Worm (Caenorhabditis elegans) whole organism, late embryonic: Measurements from ENCODE around the gene R05G9R.1.
A peak's percentile ranks its signal among the peaks of the same experiment; 100 is the strongest.

Experiments
- C08G9.2 ChIP-seq: sonication (generic microtip); optimal IDR thresholded peaks from 2 replicates; lab custom pipeline; 2016; ENCODE audit warnings: mild to moderate bottlenecking, missing genetic modification characterization, moderate library complexity, missing compliant biosample characterization
- C38D4.7 ChIP-seq: fragments of 200-800 bp; sonication (Bioruptor generic); optimal IDR thresholded peaks from 2 replicates; lab custom pipeline; 2018; ENCODE audit warnings: mild to moderate bottlenecking, missing genetic modification characterization, moderate library complexity, missing compliant biosample characterization
- K09A11.1 ChIP-seq: sonication (generic microtip); optimal IDR thresholded peaks from 2 replicates; lab custom pipeline; 2017; ENCODE audit warnings: antibody characterized with exemption, mild to moderate bottlenecking, missing genetic modification characterization, missing compliant biosample characterization; ENCODE audit not compliant: insufficient read depth
- T23F11.4 ChIP-seq: fragments of 200-800 bp; sonication (Bioruptor generic); optimal IDR thresholded peaks from 2 replicates; lab custom pipeline; 2018; ENCODE audit warnings: mild to moderate bottlenecking, missing genetic modification characterization, missing compliant biosample characterization
- Y22D7AL.16 ChIP-seq: sonication (generic microtip); optimal IDR thresholded peaks from 2 replicates; lab custom pipeline; 2016; ENCODE audit warnings: missing genetic modification characterization, missing compliant biosample characterization
- ama-1 ChIP-seq: fragments of 150-350 bp; optimal IDR thresholded peaks from 2 replicates; lab custom pipeline; 2014
- ceh-18 ChIP-seq: sonication (generic microtip); optimal IDR thresholded peaks from 2 replicates; lab custom pipeline; 2016; ENCODE audit warnings: missing genetic modification characterization, missing compliant biosample characterization
- ceh-19 ChIP-seq: fragments of 200-800 bp; sonication (Bioruptor generic); optimal IDR thresholded peaks from 2 replicates; lab custom pipeline; 2018; ENCODE audit warnings: mild to moderate bottlenecking, missing genetic modification characterization, missing compliant biosample characterization
- ceh-2 ChIP-seq: sonication (generic microtip); optimal IDR thresholded peaks from 2 replicates; lab custom pipeline; 2016; ENCODE audit warnings: missing genotype, missing genetic modification characterization, missing compliant biosample characterization
- ceh-22 ChIP-seq: sonication (generic microtip); optimal IDR thresholded peaks from 2 replicates; lab custom pipeline; 2017; ENCODE audit warnings: missing biosample characterization, missing genetic modification characterization
- ceh-24 ChIP-seq: sonication (generic microtip); optimal IDR thresholded peaks from 2 replicates; lab custom pipeline; 2016; ENCODE audit warnings: mild to moderate bottlenecking, missing genetic modification characterization, missing compliant biosample characterization
- ceh-30 ChIP-seq: fragments of 150-350 bp; optimal IDR thresholded peaks from 2 replicates; lab custom pipeline; 2014; ENCODE audit warnings: missing biosample characterization, missing genetic modification characterization
- ceh-31 ChIP-seq: sonication (generic microtip); optimal IDR thresholded peaks from 2 replicates; lab custom pipeline; 2016; ENCODE audit warnings: missing genetic modification characterization, missing compliant biosample characterization
- ceh-34 ChIP-seq: sonication (generic microtip); optimal IDR thresholded peaks from 2 replicates; lab custom pipeline; 2016; ENCODE audit warnings: mild to moderate bottlenecking, missing genetic modification characterization, missing compliant biosample characterization
- ceh-45 ChIP-seq: fragments of 200-800 bp; sonication (Bioruptor generic); IDR thresholded peaks from 2 replicates; pipeline ENCODE4 v1.3.6; 2022; ENCODE audit warnings: missing genetic modification reagents, missing genetic modification characterization, missing compliant biosample characterization
- ceh-48 ChIP-seq: sonication (generic microtip); optimal IDR thresholded peaks from 2 replicates; lab custom pipeline; 2016; ENCODE audit warnings: missing genetic modification characterization, inconsistent platforms, missing compliant biosample characterization
- ceh-6 ChIP-seq: fragments of 200-800 bp; sonication (Bioruptor generic); optimal IDR thresholded peaks from 2 replicates; lab custom pipeline; 2018; ENCODE audit warnings: mild to moderate bottlenecking, missing genetic modification characterization, missing compliant biosample characterization
- ceh-9 ChIP-seq: sonication (generic microtip); optimal IDR thresholded peaks from 2 replicates; lab custom pipeline; 2016; ENCODE audit warnings: mild to moderate bottlenecking, missing genetic modification characterization, inconsistent platforms, missing compliant biosample characterization
- dve-1 ChIP-seq: sonication (generic microtip); optimal IDR thresholded peaks from 2 replicates; lab custom pipeline; 2017; ENCODE audit warnings: antibody characterized with exemption, mild to moderate bottlenecking, missing genetic modification characterization, missing compliant biosample characterization
- elt-2 ChIP-seq: sonication (generic microtip); optimal IDR thresholded peaks from 2 replicates; lab custom pipeline; 2016; ENCODE audit warnings: missing genetic modification reagents, missing genetic modification characterization, missing compliant biosample characterization
- ets-4 ChIP-seq: sonication (generic microtip); optimal IDR thresholded peaks from 2 replicates; lab custom pipeline; 2016; ENCODE audit warnings: missing genetic modification characterization, missing compliant biosample characterization
- eyg-1 ChIP-seq: sonication (generic microtip); optimal IDR thresholded peaks from 2 replicates; lab custom pipeline; 2016; ENCODE audit warnings: missing genotype, missing genetic modification characterization, missing compliant biosample characterization
- fax-1 ChIP-seq: sonication (generic microtip); optimal IDR thresholded peaks from 2 replicates; lab custom pipeline; 2016; ENCODE audit warnings: missing genotype, missing genetic modification characterization, missing compliant biosample characterization
- fkh-10 ChIP-seq: fragments of 150-350 bp; optimal IDR thresholded peaks from 2 replicates; lab custom pipeline; 2014; ENCODE audit warnings: missing biosample characterization, missing genetic modification reagents, missing genetic modification characterization
- hlh-13 ChIP-seq: fragments of 200-800 bp; sonication (Bioruptor generic); optimal IDR thresholded peaks from 2 replicates; lab custom pipeline; 2018; ENCODE audit warnings: mild to moderate bottlenecking, missing genetic modification characterization, missing compliant biosample characterization
- hlh-15 ChIP-seq: sonication (generic microtip); optimal IDR thresholded peaks from 2 replicates; lab custom pipeline; 2016; ENCODE audit warnings: missing genetic modification characterization, missing compliant biosample characterization
- hlh-8 ChIP-seq: sonication (generic microtip); optimal IDR thresholded peaks from 2 replicates; lab custom pipeline; 2016; ENCODE audit warnings: missing genotype, missing genetic modification characterization, missing compliant biosample characterization
- madf-2 ChIP-seq: sonication (generic microtip); optimal IDR thresholded peaks from 2 replicates; lab custom pipeline; 2017; ENCODE audit warnings: missing genetic modification characterization, missing compliant biosample characterization
- nfya-1 ChIP-seq: sonication (generic microtip); optimal IDR thresholded peaks from 2 replicates; lab custom pipeline; 2017; ENCODE audit warnings: missing genetic modification characterization, mild to moderate bottlenecking, missing compliant biosample characterization, antibody characterized with exemption, moderate library complexity
- nhr-11 ChIP-seq: fragments of 150-350 bp; optimal IDR thresholded peaks from 2 replicates; lab custom pipeline; 2014; ENCODE audit warnings: missing biosample characterization, missing genetic modification characterization
- nhr-232 ChIP-seq: sonication (generic microtip); optimal IDR thresholded peaks from 2 replicates; lab custom pipeline; 2016; ENCODE audit warnings: missing genetic modification characterization, missing compliant biosample characterization
- odd-2 ChIP-seq: sonication (generic microtip); optimal IDR thresholded peaks from 2 replicates; lab custom pipeline; 2017; ENCODE audit warnings: antibody characterized with exemption, mild to moderate bottlenecking, missing genetic modification characterization, missing compliant biosample characterization
- pag-3 ChIP-seq: sonication (generic microtip); optimal IDR thresholded peaks from 2 replicates; lab custom pipeline; 2016; ENCODE audit warnings: missing compliant biosample characterization, missing genetic modification characterization, borderline replicate concordance
- pax-1 ChIP-seq: fragments of 150-350 bp; optimal IDR thresholded peaks from 2 replicates; lab custom pipeline; 2014; ENCODE audit warnings: missing biosample characterization, missing genetic modification characterization
- pha-2 ChIP-seq: sonication (generic microtip); optimal IDR thresholded peaks from 2 replicates; lab custom pipeline; 2017; ENCODE audit warnings: mild to moderate bottlenecking, missing genetic modification characterization, missing compliant biosample characterization
- pqm-1 ChIP-seq: sonication (generic microtip); optimal IDR thresholded peaks from 2 replicates; lab custom pipeline; 2016; ENCODE audit warnings: missing genetic modification characterization, missing compliant biosample characterization
- ref-2 ChIP-seq: sonication (generic microtip); optimal IDR thresholded peaks from 2 replicates; lab custom pipeline; 2016; ENCODE audit warnings: missing genetic modification characterization, missing compliant biosample characterization
- rnt-1 ChIP-seq: sonication (generic microtip); optimal IDR thresholded peaks from 2 replicates; lab custom pipeline; 2016; ENCODE audit warnings: missing genetic modification characterization, missing compliant biosample characterization
- syd-9 ChIP-seq: sonication (generic microtip); optimal IDR thresholded peaks from 2 replicates; lab custom pipeline; 2016; ENCODE audit warnings: mild to moderate bottlenecking, missing genetic modification characterization, moderate library complexity, missing compliant biosample characterization
- tbx-7 ChIP-seq: sonication (generic microtip); optimal IDR thresholded peaks from 2 replicates; lab custom pipeline; 2016; ENCODE audit warnings: missing genotype, missing genetic modification characterization, missing compliant biosample characterization
- ttx-3 ChIP-seq: sonication (generic microtip); optimal IDR thresholded peaks from 2 replicates; lab custom pipeline; 2016; ENCODE audit warnings: missing genetic modification reagents, missing genetic modification characterization, missing compliant biosample characterization
- unc-42 ChIP-seq: sonication (generic microtip); optimal IDR thresholded peaks from 2 replicates; lab custom pipeline; 2016; ENCODE audit warnings: missing genotype, missing genetic modification characterization, missing compliant biosample characterization
- unc-55 ChIP-seq: sonication (generic microtip); optimal IDR thresholded peaks from 2 replicates; lab custom pipeline; 2017; ENCODE audit warnings: missing biosample characterization, missing genetic modification reagents, missing genetic modification characterization
- unc-86 ChIP-seq: sonication (generic microtip); optimal IDR thresholded peaks from 2 replicates; lab custom pipeline; 2016; ENCODE audit warnings: missing genetic modification characterization, missing compliant biosample characterization
- zip-5 ChIP-seq: sonication (generic microtip); optimal IDR thresholded peaks from 2 replicates; lab custom pipeline; 2016; ENCODE audit warnings: missing genetic modification characterization, missing compliant biosample characterization

Gene R05G9R.1

ce11 chrII:6496496-6496895 lies 17.3 kb downstream of the R05G9R.1 start:
- no peak for TF ChIP-seq tbx-7 (tag; lab: Kevin White, UChicago)
- no peak for TF ChIP-seq ceh-31
- TF ChIP-seq ceh-2 (tag; lab: Kevin White, UChicago), result no peak

ce11 chrII:6493709-6494326 lies 20.0 kb downstream of the R05G9R.1 start:
- TF ChIP-seq hlh-15 (tag; lab: Kevin White, UChicago) (no peak), madf-2 (tag; lab: Kevin White, UChicago) (no peak), dve-1 (no peak), hlh-8 (tag; lab: Kevin White, UChicago) (no peak), pqm-1 (no peak), ama-1 (lab: Kevin White, UChicago) (no peak), nhr-232 (tag; lab: Kevin White, UChicago) (no peak), ceh-34 (no peak), ceh-9 (tag; lab: Kevin White, UChicago) (no peak), Y22D7AL.16 (no peak), pha-2 (tag; lab: Kevin White, UChicago) (no peak), K09A11.1 (tag; lab: Kevin White, UChicago) (no peak)

- TF ChIP-seq zip-5 (no peak), unc-42 (tag; lab: Kevin White, UChicago) (peak; percentile 84)
Observed at ce11 chrII:6493139-6493538, 20.7 kb downstream of the R05G9R.1 start.

DNA sequence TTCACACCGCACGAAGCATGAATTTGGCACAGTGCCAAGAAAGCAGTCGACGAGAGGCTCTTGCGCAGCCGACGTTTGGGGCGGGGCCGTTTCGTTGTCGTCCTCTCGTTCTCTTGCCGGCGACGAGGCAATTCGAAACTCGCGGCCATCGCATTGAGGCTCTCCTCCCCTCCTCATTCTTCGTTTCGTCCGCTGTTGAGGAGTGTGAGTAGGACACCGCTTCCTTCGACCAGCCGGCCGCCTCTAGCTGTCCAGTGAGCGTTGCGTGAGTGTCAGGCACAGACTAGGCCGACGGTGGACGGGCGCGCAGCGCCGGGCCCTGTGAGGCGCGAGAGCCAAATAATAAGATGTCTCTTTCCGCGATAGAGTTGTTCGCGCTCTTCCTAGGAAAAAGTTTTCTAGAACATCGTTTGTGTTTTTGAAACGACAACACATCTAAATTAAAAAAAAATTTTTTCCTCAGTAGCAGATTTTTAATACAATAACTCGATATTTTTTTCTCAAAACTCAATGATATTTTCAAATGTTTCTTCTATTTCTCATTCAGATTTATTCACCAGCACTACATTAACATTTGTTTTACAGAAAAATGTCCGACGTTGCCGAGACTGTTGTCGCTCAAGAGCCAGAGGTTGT lies 21.9 kb downstream of the R05G9R.1 start, which contains the start of the genes T28D9.11 and T28D9.1:
Gene T28D9.11, minus strand, starts transcription at position 177 of the 636 bp plus-strand sequence.
Gene T28D9.1, plus strand, starts transcription at position 586 of the 636 bp plus-strand sequence.
- TF ChIP-seq unc-86, result no peak
- TF ChIP-seq nfya-1 (tag; lab: Kevin White, UChicago), result peak; percentile 64
- TF ChIP-seq ceh-31, result peak; percentile 80
- peak; percentile 61 for TF ChIP-seq syd-9 (tag; lab: Kevin White, UChicago)
- TF ChIP-seq ttx-3, result no peak
- TF ChIP-seq Y22D7AL.16, result no peak
- peak; percentile 49 for TF ChIP-seq C08G9.2
- peak; percentile 59 for TF ChIP-seq unc-55 (GFP tag; lab: Kevin White, UChicago)
- TF ChIP-seq ceh-18, result peak; percentile 27
- TF ChIP-seq T23F11.4 (GFP tag; lab: Kevin White, UChicago), result peak; percentile 38
- no peak for TF ChIP-seq pag-3
- no peak for TF ChIP-seq rnt-1 (tag; lab: Kevin White, UChicago)
- TF ChIP-seq nhr-232 (tag; lab: Kevin White, UChicago), result no peak
- TF ChIP-seq pax-1 (tag; lab: Kevin White, UChicago), result no peak
- no peak for TF ChIP-seq ceh-24 (tag; lab: Kevin White, UChicago)
- no peak for TF ChIP-seq pqm-1
- TF ChIP-seq ceh-30 (tag; lab: Kevin White, UChicago), result no peak
- TF ChIP-seq odd-2 (tag; lab: Kevin White, UChicago), result no peak
- peak; percentile 71 for TF ChIP-seq ceh-19
- TF ChIP-seq fkh-10 (GFP tag; lab: Kevin White, UChicago), result peak; percentile 10
- peak; percentile 32 for TF ChIP-seq fax-1 (tag; lab: Kevin White, UChicago)
- no peak for TF ChIP-seq nhr-11
- no peak for TF ChIP-seq elt-2 (tag; lab: Kevin White, UChicago)
- no peak for TF ChIP-seq pha-2 (tag; lab: Kevin White, UChicago)
- TF ChIP-seq hlh-15 (tag; lab: Kevin White, UChicago), result no peak
- peak; percentile 31 for TF ChIP-seq ceh-6 (GFP tag; lab: Kevin White, UChicago)
- TF ChIP-seq ceh-22 (tag; lab: Kevin White, UChicago), result peak; percentile 19
- no peak for TF ChIP-seq ama-1 (lab: Kevin White, UChicago)
- peak; percentile 7 for TF ChIP-seq eyg-1 (tag; lab: Kevin White, UChicago)
- TF ChIP-seq C38D4.7 (GFP tag; lab: Kevin White, UChicago), result peak; percentile 44
- no peak for TF ChIP-seq ceh-48 (tag; lab: Kevin White, UChicago)
- no peak for TF ChIP-seq hlh-13 (GFP tag; lab: Kevin White, UChicago)
- no peak for TF ChIP-seq ceh-45 (GFP tag; lab: Robert Waterston, UW)
- TF ChIP-seq ceh-9 (tag; lab: Kevin White, UChicago), result no peak
- TF ChIP-seq ets-4 (tag; lab: Kevin White, UChicago), result peak; percentile 27
- TF ChIP-seq ceh-2 (tag; lab: Kevin White, UChicago), result peak; percentile 28
- peak; percentile 41 for TF ChIP-seq ref-2 (tag; lab: Kevin White, UChicago)
